Worm (Caenorhabditis elegans): Measurements from ENCODE around the gene F41F3.8.

The F41F3.8 gene

ce11 chrV:4700189-4700588 lies 51.6 kb downstream of the F41F3.8 start, which contains the start of gene ZC266.1:
Gene ZC266.1, minus strand, starts transcription at chrV:4700289.
- TF ChIP-seq F49E8.2 (tag; optimal IDR thresholded peaks at IDR 0.05; ENCODE audit: borderline replicate concordance): no peak

Measured in whole organism, L4 larva.